Worm (Caenorhabditis elegans): Measurements from ENCODE around the gene srh-289.

DNA sequence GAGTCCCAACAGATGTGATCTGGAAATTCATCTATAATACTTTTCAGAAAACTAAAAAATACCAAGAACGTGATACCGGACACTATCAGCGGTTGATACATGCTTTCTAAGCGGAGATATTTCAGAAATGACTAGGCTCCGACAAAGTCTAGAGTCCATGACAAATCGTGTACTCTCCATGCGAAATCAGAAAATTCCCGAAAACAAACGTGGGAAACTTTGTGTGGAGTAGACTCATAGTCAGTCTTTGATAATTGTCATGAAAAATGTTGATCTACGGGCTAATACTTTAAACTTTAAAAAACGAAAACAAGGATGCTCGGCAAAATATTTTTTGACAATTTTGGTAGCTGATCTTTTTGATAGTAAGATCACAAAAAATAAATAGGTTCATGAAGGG, 4.9 kb upstream of the srh-289 start, which contains the start of gene srx-18:
- TF ChIP-seq ztf-11 (tag; optimal IDR thresholded peaks at IDR 0.05), result no peak
- TF ChIP-seq nhr-237 (tag; optimal IDR thresholded peaks at IDR 0.05), result no peak
- TF ChIP-seq snpc-4 (tag; optimal IDR thresholded peaks at IDR 0.05), result no peak
- no peak for TF ChIP-seq drap-1 (GFP tag; optimal IDR thresholded peaks at IDR 0.05)
- no peak for TF ChIP-seq blmp-1 (tag; optimal IDR thresholded peaks at IDR 0.05)
- TF ChIP-seq unc-120 (tag; optimal IDR thresholded peaks at IDR 0.05; ENCODE audit: poor library complexity, severe bottlenecking), result no peak
- TF ChIP-seq lsy-2 (tag; optimal IDR thresholded peaks at IDR 0.05), result no peak
- no peak for TF ChIP-seq unc-39 (tag; optimal IDR thresholded peaks at IDR 0.05)
- no peak for TF ChIP-seq unc-62 (GFP tag; optimal IDR thresholded peaks at IDR 0.05)
- TF ChIP-seq pha-4 (tag; optimal IDR thresholded peaks at IDR 0.05), result no peak
- no peak for TF ChIP-seq ces-1 (GFP tag; optimal IDR thresholded peaks at IDR 0.05)
